Worm (Caenorhabditis elegans) whole organism, L4 larva: ENCODE data around the gene hlh-30.
A peak's percentile ranks its signal among the peaks of the same experiment; 100 is the strongest.

Experiments used
- D1046.2 ChIP-seq: fragments of 200-800 bp; sonication (Bioruptor generic); IDR thresholded peaks from 2 replicates; pipeline ENCODE4 v1.3.6; 2022; ENCODE audit warnings: missing genetic modification characterization, missing compliant biosample characterization
- F26F4.8 ChIP-seq: fragments of 200-800 bp; sonication (Bioruptor generic); conservative IDR thresholded peaks from 2 replicates; pipeline ENCODE4 v1.3.6; 2022; ENCODE audit warnings: missing genetic modification characterization, missing compliant biosample characterization
- F37D6.2 ChIP-seq: sonication (generic microtip); optimal IDR thresholded peaks from 2 replicates; lab custom pipeline; 2016; ENCODE audit warnings: mild to moderate bottlenecking, missing genetic modification characterization, missing compliant biosample characterization
- F49E8.2 ChIP-seq: sonication (generic microtip); optimal IDR thresholded peaks from 2 replicates; lab custom pipeline; 2016; ENCODE audit warnings: missing compliant biosample characterization, mild to moderate bottlenecking, missing genetic modification characterization, borderline replicate concordance
- R02D3.7 ChIP-seq: fragments of 150-350 bp; sonication (generic microtip); optimal IDR thresholded peaks from 3 replicates; lab custom pipeline; 2014; ENCODE audit warnings: missing biosample characterization, missing genetic modification characterization
- T26A8.4 ChIP-seq: fragments of 200-800 bp; sonication (Bioruptor generic); IDR thresholded peaks from 2 replicates; pipeline ENCODE4 v1.3.6; 2022; ENCODE audit warnings: missing genetic modification characterization, missing compliant biosample characterization
- Y105C5A.15 ChIP-seq: fragments of 200-800 bp; sonication (Bioruptor generic); IDR thresholded peaks from 2 replicates; pipeline ENCODE4 v1.3.6; 2022; ENCODE audit warnings: missing genetic modification characterization, missing compliant biosample characterization
- Y5F2A.4 ChIP-seq: fragments of 200-800 bp; sonication (Bioruptor generic); optimal IDR thresholded peaks from 2 replicates; lab custom pipeline; 2018; ENCODE audit warnings: mild to moderate bottlenecking, missing genetic modification characterization, missing compliant biosample characterization
- aha-1 ChIP-seq: fragments of 150-350 bp; peaks from one replicate; lab custom pipeline; 2014; ENCODE audit warnings: missing biosample characterization, missing genetic modification characterization
- ama-1 ChIP-seq: fragments of 150-350 bp; optimal IDR thresholded peaks from 2 replicates; lab custom pipeline; 2014; ENCODE audit warnings: inconsistent platforms, mixed read lengths
- arid-1 ChIP-seq: fragments of 200-800 bp; sonication (Bioruptor generic); conservative IDR thresholded peaks from 2 replicates; pipeline ENCODE4 v1.3.6; 2022; ENCODE audit warnings: missing genetic modification reagents, missing genetic modification characterization, missing compliant biosample characterization
- attf-4 ChIP-seq: sonication (generic microtip); optimal IDR thresholded peaks from 3 replicates; lab custom pipeline; 2017; ENCODE audit warnings: missing biosample characterization, missing genetic modification characterization
- ceh-32 ChIP-seq: sonication (generic microtip); optimal IDR thresholded peaks from 2 replicates; lab custom pipeline; 2016; ENCODE audit warnings: mild to moderate bottlenecking, missing genetic modification characterization, missing compliant biosample characterization; ENCODE audit not compliant: poor library complexity
- ceh-44 ChIP-seq: fragments of 200-800 bp; sonication (Bioruptor generic); IDR thresholded peaks from 2 replicates; pipeline ENCODE4 v1.3.6; 2022; ENCODE audit warnings: missing genetic modification reagents, missing genetic modification characterization, missing compliant biosample characterization
- cey-2 ChIP-seq: sonication (generic microtip); optimal IDR thresholded peaks from 3 replicates; lab custom pipeline; 2017; ENCODE audit warnings: missing genetic modification characterization, mild to moderate bottlenecking, missing compliant biosample characterization, antibody characterized with exemption, borderline replicate concordance; ENCODE audit not compliant: insufficient read depth
- ctbp-1 ChIP-seq: fragments of 200-800 bp; sonication (Bioruptor generic); IDR thresholded peaks from 2 replicates; pipeline ENCODE4 v1.3.6; 2022; ENCODE audit warnings: missing genetic modification reagents, missing genetic modification characterization, missing compliant biosample characterization
- daf-16 ChIP-seq, 3 experiments: sonication (generic microtip); optimal IDR thresholded peaks; 2 replicates each; lab custom pipeline; 2016 to 2017; ENCODE audit warnings: missing genetic modification characterization in 3 of 3, missing genetic modification reagents in 3 of 3, mild to moderate bottlenecking in 2 of 3, missing compliant biosample characterization in 2 of 3, missing biosample characterization in 1 of 3, moderate library complexity in 1 of 3
- dmd-6 ChIP-seq: fragments of 200-800 bp; sonication (Bioruptor generic); IDR thresholded peaks from 2 replicates; pipeline ENCODE4 v1.3.6; 2022; ENCODE audit warnings: missing genetic modification reagents, missing genetic modification characterization, missing compliant biosample characterization
- dmd-8 ChIP-seq: fragments of 200-800 bp; sonication (Bioruptor generic); IDR thresholded peaks from 2 replicates; pipeline ENCODE4 v1.3.6; 2022; ENCODE audit warnings: missing genetic modification characterization, missing compliant biosample characterization
- dmd-9 ChIP-seq: fragments of 200-800 bp; sonication (Bioruptor generic); IDR thresholded peaks from 2 replicates; pipeline ENCODE4 v1.3.6; 2022; ENCODE audit warnings: missing genetic modification reagents, missing genetic modification characterization, missing compliant biosample characterization
- dpl-1 ChIP-seq: fragments of 150-350 bp; optimal IDR thresholded peaks from 2 replicates; lab custom pipeline; 2014; ENCODE audit warnings: missing biosample characterization, missing genetic modification reagents, missing genetic modification characterization
- dve-1 ChIP-seq: sonication (generic microtip); optimal IDR thresholded peaks from 2 replicates; lab custom pipeline; 2017; ENCODE audit warnings: antibody characterized with exemption, mild to moderate bottlenecking, missing genetic modification characterization, missing compliant biosample characterization; ENCODE audit not compliant: insufficient read depth
- fkh-10 ChIP-seq: fragments of 150-350 bp; optimal IDR thresholded peaks from 2 replicates; lab custom pipeline; 2014; ENCODE audit warnings: missing biosample characterization, missing genetic modification reagents, missing genetic modification characterization
- hif-1 ChIP-seq, 2 experiments: sonication (generic microtip); optimal IDR thresholded peaks; 2 replicates each; lab custom pipeline; 2016 to 2017; ENCODE audit warnings: missing compliant biosample characterization in 2 of 2, missing genetic modification characterization in 2 of 2, missing genetic modification reagents in 2 of 2, missing genotype in 2 of 2, mild to moderate bottlenecking in 1 of 2
- hmg-1.1 ChIP-seq: fragments of 200-800 bp; sonication (Bioruptor generic); IDR thresholded peaks from 2 replicates; pipeline ENCODE4 v1.3.6; 2022; ENCODE audit warnings: missing genetic modification reagents, missing genetic modification characterization, missing compliant biosample characterization
- lim-7 ChIP-seq: fragments of 200-800 bp; sonication (Bioruptor generic); IDR thresholded peaks from 2 replicates; pipeline ENCODE4 v1.3.6; 2022; ENCODE audit warnings: missing genetic modification characterization, missing compliant biosample characterization
- lir-3 ChIP-seq: sonication (generic microtip); optimal IDR thresholded peaks from 2 replicates; lab custom pipeline; 2016; ENCODE audit warnings: mild to moderate bottlenecking, missing genetic modification characterization, missing compliant biosample characterization
- madf-9 ChIP-seq: fragments of 200-800 bp; sonication (Bioruptor generic); conservative IDR thresholded peaks from 2 replicates; pipeline ENCODE4 v1.3.6; 2022; ENCODE audit warnings: missing genetic modification reagents, missing genetic modification characterization, missing compliant biosample characterization
- mep-1 ChIP-seq: fragments of 150-350 bp; sonication (generic microtip); optimal IDR thresholded peaks from 3 replicates; lab custom pipeline; 2014; ENCODE audit warnings: missing biosample characterization, missing genetic modification characterization
- mxl-2 ChIP-seq: fragments of 200-800 bp; sonication (Bioruptor generic); conservative IDR thresholded peaks from 2 replicates; pipeline ENCODE4 v1.3.6; 2022; ENCODE audit warnings: missing genetic modification reagents, missing genetic modification characterization, missing compliant biosample characterization
- mxl-3 ChIP-seq: fragments of 200-800 bp; sonication (Bioruptor generic); optimal IDR thresholded peaks from 2 replicates; lab custom pipeline; 2018; ENCODE audit warnings: mild to moderate bottlenecking, missing genetic modification characterization, missing compliant biosample characterization
- nhr-10 ChIP-seq: fragments of 150-350 bp; optimal IDR thresholded peaks from 2 replicates; lab custom pipeline; 2014; ENCODE audit warnings: missing biosample characterization, missing genetic modification characterization
- nhr-102 ChIP-seq: sonication (generic microtip); optimal IDR thresholded peaks from 2 replicates; lab custom pipeline; 2016; ENCODE audit warnings: mild to moderate bottlenecking, missing genetic modification characterization, moderate library complexity, missing compliant biosample characterization
- nhr-111 ChIP-seq: fragments of 200-800 bp; sonication (Bioruptor generic); optimal IDR thresholded peaks from 2 replicates; lab custom pipeline; 2018; ENCODE audit warnings: mild to moderate bottlenecking, missing genetic modification characterization, missing compliant biosample characterization
- nhr-25 ChIP-seq: sonication (generic microtip); optimal IDR thresholded peaks from 2 replicates; lab custom pipeline; 2017; ENCODE audit warnings: missing genetic modification characterization, mild to moderate bottlenecking, missing compliant biosample characterization, antibody characterized with exemption, moderate library complexity, borderline replicate concordance; ENCODE audit not compliant: insufficient read depth
- nhr-42 ChIP-seq: fragments of 200-800 bp; sonication (Bioruptor generic); IDR thresholded peaks from 2 replicates; pipeline ENCODE4 v1.3.6; 2022; ENCODE audit warnings: missing genetic modification characterization, missing compliant biosample characterization
- nhr-48 ChIP-seq: sonication (generic microtip); optimal IDR thresholded peaks from 2 replicates; lab custom pipeline; 2016; ENCODE audit warnings: mild to moderate bottlenecking, missing genetic modification characterization, missing compliant biosample characterization
- nhr-77 ChIP-seq: fragments of 150-350 bp; optimal IDR thresholded peaks from 2 replicates; lab custom pipeline; 2014; ENCODE audit warnings: missing biosample characterization, missing genetic modification characterization
- php-3 ChIP-seq: fragments of 200-800 bp; sonication (Bioruptor generic); IDR thresholded peaks from 2 replicates; pipeline ENCODE4 v1.3.6; 2022; ENCODE audit warnings: missing genetic modification reagents, missing genetic modification characterization, missing compliant biosample characterization
- saeg-2 ChIP-seq: fragments of 200-800 bp; sonication (Bioruptor generic); IDR thresholded peaks from 2 replicates; pipeline ENCODE4 v1.3.6; 2022; ENCODE audit warnings: missing genetic modification reagents, missing genetic modification characterization, missing compliant biosample characterization
- sdz-12 ChIP-seq: fragments of 200-800 bp; sonication (Bioruptor generic); optimal IDR thresholded peaks from 2 replicates; lab custom pipeline; 2018; ENCODE audit warnings: mild to moderate bottlenecking, missing genetic modification characterization, missing compliant biosample characterization
- set-16 ChIP-seq: fragments of 200-800 bp; sonication (Bioruptor generic); IDR thresholded peaks from 2 replicates; pipeline ENCODE4 v1.3.6; 2022; ENCODE audit warnings: missing genetic modification reagents, missing genetic modification characterization, missing compliant biosample characterization
- snpc-1.2 ChIP-seq: fragments of 200-800 bp; sonication (Bioruptor generic); IDR thresholded peaks from 2 replicates; pipeline ENCODE4 v1.3.6; 2022; ENCODE audit warnings: missing genetic modification reagents, missing genetic modification characterization, missing compliant biosample characterization
- spr-3 ChIP-seq: fragments of 200-800 bp; sonication (Bioruptor generic); optimal IDR thresholded peaks from 2 replicates; lab custom pipeline; 2018; ENCODE audit warnings: mild to moderate bottlenecking, missing genetic modification characterization, missing compliant biosample characterization
- tag-97 ChIP-seq: fragments of 200-800 bp; sonication (Bioruptor generic); IDR thresholded peaks from 2 replicates; pipeline ENCODE4 v1.3.6; 2022; ENCODE audit warnings: missing genetic modification characterization, missing compliant biosample characterization
- unc-130 ChIP-seq: sonication (generic microtip); optimal IDR thresholded peaks from 2 replicates; lab custom pipeline; 2016; ENCODE audit warnings: missing genetic modification reagents, missing genetic modification characterization, missing compliant biosample characterization
- unc-39 ChIP-seq: sonication (generic microtip); optimal IDR thresholded peaks from 2 replicates; lab custom pipeline; 2017; ENCODE audit warnings: missing biosample characterization, missing genetic modification characterization
- unc-62 ChIP-seq, 3 experiments: fragments of 150-350 bp in 1 of 3; sonication (generic microtip); optimal IDR thresholded peaks in 2 of 3; peaks in 1 of 3; 1 replicate in 1 of 3; 2 replicates in 2 of 3; lab custom pipeline; 2014 to 2017; ENCODE audit warnings: missing biosample characterization in 3 of 3, missing genetic modification characterization in 3 of 3, missing genetic modification reagents in 3 of 3, missing genotype in 1 of 3
- zag-1 ChIP-seq: fragments of 150-350 bp; optimal IDR thresholded peaks from 2 replicates; lab custom pipeline; 2014; ENCODE audit warnings: missing biosample characterization, missing genetic modification characterization

The hlh-30 gene

DNA sequence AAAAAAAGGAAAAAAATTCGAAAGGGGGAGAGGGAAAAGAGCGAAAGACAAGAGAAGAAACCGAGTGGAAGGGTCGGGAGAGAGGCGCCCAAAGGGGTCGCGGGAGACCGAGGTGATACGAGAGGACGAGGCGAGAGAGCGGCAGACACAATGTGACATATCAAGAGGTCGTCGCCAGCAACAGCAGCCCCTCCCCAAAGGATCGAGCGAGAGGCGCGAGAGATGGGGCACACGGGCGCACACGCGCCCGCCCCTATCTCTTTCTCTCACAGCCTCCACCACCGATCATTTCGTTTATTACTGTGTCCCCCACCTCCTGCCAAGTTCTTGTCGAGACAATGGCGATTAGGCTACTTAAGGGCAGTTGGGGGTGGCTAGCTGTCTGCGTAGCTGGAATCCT is 6.6 kb downstream of the hlh-30 start (continued):
- TF ChIP-seq dve-1 (tag; lab: Kevin White, UChicago) (peak; percentile 56), F26F4.8 (GFP tag; lab: Robert Waterston, UW) (no peak), Y5F2A.4 (GFP tag; lab: Kevin White, UChicago) (peak; percentile 13), nhr-10 (tag; lab: Kevin White, UChicago) (peak; percentile 56), T26A8.4 (GFP tag; lab: Robert Waterston, UW) (peak; percentile 76), hif-1 (tag; optimal IDR thresholded peaks at IDR 0.05; lab: Kevin White, UChicago) (peak; percentile 4 to 93), tag-97 (no peak), F37D6.2 (no peak), dmd-8 (GFP tag; lab: Robert Waterston, UW) (peak; percentile 62; the same call in 1 of the 2 replicates), daf-16 (GFP tag; optimal IDR thresholded peaks at IDR 0.05; lab: Kevin White, UChicago) (no peak), daf-16 (tag; optimal IDR thresholded peaks at IDR 0.05; lab: Kevin White, UChicago) (peak; percentile 60), F49E8.2 (tag; lab: Kevin White, UChicago) (no peak), nhr-42 (GFP tag; lab: Robert Waterston, UW) (0 out of 2 replicates have a peak, but pooled peaks have one; percentile 34), ceh-32 (tag; lab: Kevin White, UChicago) (no peak), madf-9 (GFP tag; lab: Robert Waterston, UW) (peak; percentile 49; the same call in 1 of the 2 replicates), sdz-12 (GFP tag; lab: Kevin White, UChicago) (no peak), unc-62 (GFP tag; optimal IDR thresholded peaks at IDR 0.05 in 1 of 2; lab: Kevin White, UChicago) (peak in 1 of 2 experiments; percentile 59), unc-62 (tag; optimal IDR thresholded peaks at IDR 0.05; lab: Kevin White, UChicago) (no peak), nhr-77 (tag; lab: Kevin White, UChicago) (no peak), Y105C5A.15 (GFP tag; lab: Robert Waterston, UW) (no peak), fkh-10 (GFP tag; lab: Kevin White, UChicago) (no peak), ama-1 (no peak), attf-4 (tag; lab: Kevin White, UChicago) (no peak), R02D3.7 (tag; lab: Kevin White, UChicago) (no peak), cey-2 (tag; lab: Kevin White, UChicago) (no peak), nhr-102 (peak; percentile 43), mxl-3 (GFP tag; lab: Kevin White, UChicago) (peak; percentile 94), dmd-9 (GFP tag; lab: Robert Waterston, UW) (no peak), unc-39 (tag; lab: Kevin White, UChicago) (no peak), ctbp-1 (no peak; the same call in 1 of the 2 replicates), unc-130 (GFP tag; lab: Kevin White, UChicago) (no peak), arid-1 (GFP tag; lab: Robert Waterston, UW) (0 out of 2 replicates have a peak, but pooled peaks have one; percentile 35), dpl-1 (GFP tag; lab: Kevin White, UChicago) (peak; percentile 7), php-3 (peak; percentile 52; the same call in 1 of the 2 replicates), zag-1 (tag; lab: Kevin White, UChicago) (no peak), mxl-2 (GFP tag; lab: Robert Waterston, UW) (0 out of 2 replicates have a peak, but pooled peaks have one; percentile 36), lim-7 (GFP tag; lab: Robert Waterston, UW) (0 out of 2 replicates have a peak, but pooled peaks have one; percentile 29), set-16 (GFP tag; lab: Robert Waterston, UW) (peak; percentile 99), mep-1 (tag; lab: Kevin White, UChicago) (peak; percentile 85), D1046.2 (GFP tag; lab: Robert Waterston, UW) (no peak), snpc-1.2 (GFP tag; lab: Robert Waterston, UW) (no peak), nhr-48 (tag; lab: Kevin White, UChicago) (peak; percentile 63), nhr-111 (GFP tag; lab: Kevin White, UChicago) (no peak), nhr-25 (tag; lab: Kevin White, UChicago) (peak; percentile 91), saeg-2 (GFP tag; lab: Robert Waterston, UW) (0 out of 2 replicates have a peak, but pooled peaks have one; percentile 54), ceh-44 (GFP tag; lab: Robert Waterston, UW) (no peak), aha-1 (tag; lab: Kevin White, UChicago) (peak; percentile 97), dmd-6 (GFP tag; lab: Robert Waterston, UW) (peak; percentile 92), lir-3 (tag; lab: Kevin White, UChicago) (no peak), hmg-1.1 (GFP tag; lab: Robert Waterston, UW) (peak; percentile 88), spr-3 (GFP tag; lab: Kevin White, UChicago) (no peak)
